Worm (Caenorhabditis elegans) whole organism, early embryonic: Measurements from ENCODE around the gene srh-140.
"Not testable (repeated sequence)": the region's sequence is repeated elsewhere in the genome, so short reads cannot be mapped to it uniquely, and the experiment has no call there.

Experiments used
- B0310.2 ChIP-seq: sonication (generic microtip); optimal IDR thresholded peaks from 2 replicates; lab custom pipeline; 2016; ENCODE audit warnings: mild to moderate bottlenecking, missing genetic modification characterization, missing compliant biosample characterization
- ama-1 ChIP-seq: fragments of 150-350 bp; optimal IDR thresholded peaks from 2 replicates; lab custom pipeline; 2014
- ceh-13 ChIP-seq: fragments of 200-800 bp; sonication (Bioruptor generic); optimal IDR thresholded peaks from 2 replicates; lab custom pipeline; 2018; ENCODE audit warnings: mild to moderate bottlenecking, missing genetic modification characterization, missing compliant biosample characterization
- flt-1 ChIP-seq: fragments of 200-800 bp; sonication (Bioruptor generic); IDR thresholded peaks from 2 replicates; pipeline ENCODE4 v1.3.6; 2022; ENCODE audit warnings: missing genetic modification characterization, missing compliant biosample characterization
- hmbx-1 ChIP-seq: sonication (generic microtip); optimal IDR thresholded peaks from 2 replicates; lab custom pipeline; 2016; ENCODE audit warnings: mild to moderate bottlenecking, missing genetic modification characterization, missing compliant biosample characterization
- hmg-4 ChIP-seq: fragments of 200-800 bp; sonication (Bioruptor generic); optimal IDR thresholded peaks from 2 replicates; lab custom pipeline; 2018; ENCODE audit warnings: mild to moderate bottlenecking, missing genetic modification characterization, missing compliant biosample characterization
- sea-1 ChIP-seq: fragments of 200-800 bp; sonication (Bioruptor generic); conservative IDR thresholded peaks from 2 replicates; pipeline ENCODE4 v1.3.6; 2022; ENCODE audit warnings: missing genetic modification characterization, missing compliant biosample characterization
- tbx-11 ChIP-seq: fragments of 200-800 bp; sonication (Bioruptor generic); IDR thresholded peaks from 2 replicates; pipeline ENCODE4 v1.3.6; 2022; ENCODE audit warnings: missing genetic modification characterization, missing compliant biosample characterization
- tra-4 ChIP-seq: sonication (generic microtip); optimal IDR thresholded peaks from 2 replicates; lab custom pipeline; 2017; ENCODE audit warnings: missing genetic modification characterization, missing compliant biosample characterization

DNA sequence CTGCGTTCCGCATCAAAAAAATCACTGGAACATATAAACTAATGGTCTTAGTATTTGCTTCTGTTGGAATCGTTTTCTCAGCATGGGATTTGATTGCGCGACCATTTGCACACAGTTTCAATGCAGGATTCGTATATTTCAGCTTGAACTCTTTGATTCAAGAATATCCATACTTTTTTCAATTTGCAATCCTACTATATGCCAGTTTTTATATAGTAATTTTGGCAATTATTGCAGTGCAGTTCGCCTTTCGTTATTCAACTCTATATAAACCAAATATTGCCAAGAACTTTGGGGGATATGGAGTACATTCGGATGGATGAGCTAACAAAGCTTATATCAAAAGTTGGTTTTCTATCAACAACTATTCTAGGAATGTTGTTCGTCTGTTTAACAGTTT is 31.0 kb downstream of the srh-140 start, which contains the start of gene str-5:
- TF ChIP-seq ceh-13 (GFP tag; lab: Kevin White, UChicago); ama-1 (lab: Kevin White, UChicago); tbx-11 (GFP tag; lab: Robert Waterston, UW); flt-1 (GFP tag; lab: Robert Waterston, UW); hmg-4 (GFP tag; lab: Kevin White, UChicago); B0310.2 (tag; lab: Kevin White, UChicago); hmbx-1 (tag; lab: Kevin White, UChicago); tra-4 (tag; lab: Kevin White, UChicago); sea-1: not testable (repeated sequence)
